Worm (Caenorhabditis elegans): Measurements from ENCODE around the gene ced-7.

DNA sequence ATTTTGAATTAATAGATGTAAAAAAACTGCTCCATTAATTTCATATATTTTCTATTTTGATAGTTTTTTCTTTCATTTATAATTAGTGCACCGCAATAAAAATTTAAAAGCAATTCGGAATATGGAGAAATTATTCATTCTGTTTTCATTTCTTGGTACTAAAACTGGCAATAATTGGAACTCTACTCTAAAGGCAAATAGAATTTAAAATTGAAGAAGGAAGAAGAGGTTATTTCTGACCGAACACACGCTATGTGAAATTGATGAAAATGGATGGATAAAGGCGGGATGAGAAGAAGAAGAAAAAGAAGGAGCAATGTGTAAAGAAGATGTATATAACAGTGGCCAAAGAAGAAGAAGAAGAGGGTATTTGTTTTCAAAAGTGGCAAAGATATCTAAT is 3.3 kb upstream of the ced-7 start:
- TF ChIP-seq zag-1 (tag; optimal IDR thresholded peaks at IDR 0.05) (no peak), unc-39 (tag; optimal IDR thresholded peaks at IDR 0.05) (no peak), fos-1 (tag; optimal IDR thresholded peaks at IDR 0.05) (no peak), dmd-4 (tag; optimal IDR thresholded peaks at IDR 0.05) (no peak), unc-62 (GFP tag; optimal IDR thresholded peaks at IDR 0.05) (no peak), nhr-11 (tag; optimal IDR thresholded peaks at IDR 0.05) (no peak), ztf-11 (tag; optimal IDR thresholded peaks at IDR 0.05) (no peak), lin-13 (GFP tag; optimal IDR thresholded peaks at IDR 0.05) (no peak), skn-1 (tag; optimal IDR thresholded peaks at IDR 0.05) (no peak)

Measured in whole organism, L2 larva.